Fruit fly (Drosophila melanogaster): ENCODE measurements around the gene Papst2.

Gene Papst2

DNA sequence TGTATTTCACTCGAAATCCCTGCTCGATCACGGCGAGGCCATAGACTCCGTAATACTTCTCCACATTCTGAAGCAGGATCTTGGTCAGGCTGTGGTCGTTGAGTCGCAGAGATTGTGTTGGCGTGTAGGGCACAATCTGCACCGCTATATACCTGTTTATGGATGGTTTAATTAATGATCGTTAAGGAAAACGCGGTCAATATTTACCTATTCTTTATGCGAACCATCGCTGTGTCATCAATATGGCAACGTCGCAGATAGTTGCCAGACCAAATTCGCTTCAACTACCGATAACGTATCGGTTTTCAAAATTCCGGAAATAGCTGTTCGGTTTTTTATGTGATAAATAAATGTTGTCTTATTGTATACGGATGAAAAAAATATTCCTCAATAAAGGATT is 2.2 kb downstream of the Papst2 start, which contains the start of gene Pop5 (continued):
- TF ChIP-seq CG2202 (tag; optimal IDR thresholded peaks at IDR 0.05) (no peak), CG7928 (GFP tag; optimal IDR thresholded peaks at IDR 0.05) (no peak), CG4424 (GFP tag; optimal IDR thresholded peaks at IDR 0.05) (no peak), HLHmδ (GFP tag; optimal IDR thresholded peaks at IDR 0.05) (no peak), CTCF (GFP tag; optimal IDR thresholded peaks at IDR 0.05) (no peak), CG31224 (GFP tag; IDR thresholded peaks at IDR 0.05) (no peak), vvl (GFP tag; IDR thresholded peaks at IDR 0.05) (peak; percentile 49), HmgZ (tag; optimal IDR thresholded peaks at IDR 0.05) (peak; percentile 58), Chrac-16 (GFP tag; optimal IDR thresholded peaks at IDR 0.05) (no peak), hkb (optimal IDR thresholded peaks at IDR 0.05) (no peak), hkb (GFP tag; IDR thresholded peaks at IDR 0.05) (0 out of 2 replicates have a peak, but pooled peaks have one; percentile 18), MBD-R2 (GFP tag; IDR thresholded peaks at IDR 0.05) (peak; percentile 67), dati (GFP tag; IDR thresholded peaks at IDR 0.05) (no peak), da (GFP tag; optimal IDR thresholded peaks at IDR 0.05) (no peak), B-H2 (GFP tag; optimal IDR thresholded peaks at IDR 0.05) (peak; percentile 50), CG10267 (tag; optimal IDR thresholded peaks at IDR 0.05) (peak; percentile 24), salm (tag; optimal IDR thresholded peaks at IDR 0.05) (no peak), CG17359 (tag; optimal IDR thresholded peaks at IDR 0.05) (peak; percentile 19), Adf1 (GFP tag; IDR thresholded peaks at IDR 0.05) (no peak), CG8290 (GFP tag; optimal IDR thresholded peaks at IDR 0.05) (no peak), CG8290 (tag; optimal IDR thresholded peaks at IDR 0.05) (no peak), Fer3 (tag; optimal IDR thresholded peaks at IDR 0.05) (peak; percentile 10), Eip74EF (GFP tag; optimal IDR thresholded peaks at IDR 0.05) (peak in 1 of 2 experiments; percentile 52), wek (GFP tag; optimal IDR thresholded peaks at IDR 0.05) (peak; percentile 54), CG11695 (GFP tag; IDR thresholded peaks at IDR 0.05) (no peak), CG31388 (GFP tag; optimal IDR thresholded peaks at IDR 0.05) (no peak), row (GFP tag; IDR thresholded peaks at IDR 0.05) (0 out of 3 replicates have a peak, but pooled peaks have one; percentile 27), CG10366 (GFP tag; IDR thresholded peaks at IDR 0.05) (no peak), kni (GFP tag; optimal IDR thresholded peaks at IDR 0.05) (peak; percentile 33), Meics (GFP tag; optimal IDR thresholded peaks at IDR 0.05) (peak; percentile 30), Pdp1 (GFP tag; optimal IDR thresholded peaks at IDR 0.05) (peak in 1 of 2 experiments; percentile 41), CG1233 (GFP tag; optimal IDR thresholded peaks at IDR 0.05) (peak; percentile 34), CG7271 (tag; optimal IDR thresholded peaks at IDR 0.05) (no peak), CG2129 (GFP tag; IDR thresholded peaks at IDR 0.05; ENCODE audit: partially characterized antibody) (no peak), CG9797 (GFP tag; optimal IDR thresholded peaks at IDR 0.05) (peak; percentile 19), CG33213 (GFP tag; optimal IDR thresholded peaks at IDR 0.05) (no peak), CG9609 (GFP tag; optimal IDR thresholded peaks at IDR 0.05) (peak; percentile 12), CG2712 (tag; optimal IDR thresholded peaks at IDR 0.05) (peak; percentile 2), btn (GFP tag; optimal IDR thresholded peaks at IDR 0.05) (no peak), CG15514 (GFP tag; optimal IDR thresholded peaks at IDR 0.05) (peak; percentile 61), CG13624 (GFP tag; optimal IDR thresholded peaks at IDR 0.05) (peak; percentile 6), CG3847 (GFP tag; IDR thresholded peaks at IDR 0.05) (peak; percentile 56), CG17912 (GFP tag; optimal IDR thresholded peaks at IDR 0.05) (peak; percentile 42), CG10431 (GFP tag; optimal IDR thresholded peaks at IDR 0.05) (no peak), stwl (tag; optimal IDR thresholded peaks at IDR 0.05) (peak; percentile 70), Sin3A (optimal IDR thresholded peaks at IDR 0.05) (peak; percentile 2), Fer1 (GFP tag; optimal IDR thresholded peaks at IDR 0.05) (peak; percentile 40), gfzf (GFP tag; optimal IDR thresholded peaks at IDR 0.05) (peak; percentile 34), CG10543 (GFP tag; optimal IDR thresholded peaks at IDR 0.05) (peak; percentile 9), HLH4C (GFP tag; IDR thresholded peaks at IDR 0.05; ENCODE audit: partially characterized antibody) (peak; percentile 35; the same call in 1 of the 3 replicates), Trl (optimal IDR thresholded peaks at IDR 0.05) (no peak), Trl (GFP tag; optimal IDR thresholded peaks at IDR 0.05) (no peak)

Measured in whole organism, embryonic.